Fruit fly (Drosophila melanogaster): ENCODE data around the gene CG5199.

The CG5199 gene

DNA sequence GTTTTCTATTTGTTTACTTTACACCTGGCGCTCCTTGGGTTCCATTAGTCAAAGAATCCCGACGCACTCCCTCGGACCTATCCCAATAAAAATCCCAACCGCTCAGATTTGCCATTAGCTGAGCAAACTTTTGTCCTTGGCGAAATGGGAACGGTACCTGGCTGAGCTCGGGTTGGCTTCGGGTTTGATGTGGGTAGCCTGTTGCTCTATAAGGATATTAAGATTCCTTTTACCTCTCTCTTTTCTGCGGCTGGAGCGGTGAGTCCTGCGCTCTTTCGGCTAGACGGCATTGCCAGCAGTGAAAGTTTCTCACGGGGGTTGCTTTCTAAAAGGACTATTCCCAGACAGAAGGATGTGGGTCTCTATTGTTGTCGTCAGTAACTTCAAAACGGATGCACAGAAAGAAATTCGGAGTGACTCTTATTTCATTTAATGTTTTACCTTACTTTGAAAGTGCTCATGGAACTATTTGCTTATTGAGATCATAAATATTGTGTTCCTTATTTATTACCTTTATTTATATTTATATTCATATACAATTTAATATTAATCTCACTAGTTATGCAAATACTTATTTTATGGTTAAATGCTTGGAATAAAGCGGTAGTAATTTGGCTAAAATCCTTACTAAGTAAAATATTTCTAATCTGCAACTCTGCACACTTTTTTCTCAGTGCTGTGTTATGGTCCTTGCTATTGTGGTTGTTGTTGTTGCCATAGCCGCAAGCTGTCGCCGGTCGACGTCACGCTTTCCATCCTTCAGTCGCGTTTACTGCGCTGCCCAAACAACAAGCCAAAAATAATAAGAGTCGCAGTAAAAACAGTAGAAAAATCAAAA lies 10.8 kb downstream of the CG5199 start, which contains the start of gene CG5910 (continued):
- TF ChIP-seq CG16863 (GFP tag; optimal IDR thresholded peaks at IDR 0.05): peak; percentile 8
- TF ChIP-seq CG6765 (GFP tag; optimal IDR thresholded peaks at IDR 0.05): peak; percentile 88
- no peak for TF ChIP-seq ato (GFP tag; IDR thresholded peaks at IDR 0.05; ENCODE audit: partially characterized antibody)
- peak; percentile 64 for TF ChIP-seq Med (GFP tag)
- TF ChIP-seq CG12236 (GFP tag; optimal IDR thresholded peaks at IDR 0.05): no peak
- TF ChIP-seq CG30020 (tag; optimal IDR thresholded peaks at IDR 0.05): peak; percentile 70
- no peak for TF ChIP-seq fd64A (GFP tag; optimal IDR thresholded peaks at IDR 0.05)
- TF ChIP-seq Nf-YB (GFP tag; optimal IDR thresholded peaks at IDR 0.05): peak; percentile 77
- TF ChIP-seq CG6272 (GFP tag; IDR thresholded peaks at IDR 0.05): peak; percentile 54; the same call in 1 of the 2 replicates
- peak; percentile 48 for TF ChIP-seq psq (GFP tag; optimal IDR thresholded peaks at IDR 0.05)
- TF ChIP-seq pnt (GFP tag; optimal IDR thresholded peaks at IDR 0.05): peak; percentile 43
- no peak for TF ChIP-seq CkIIα-i1 (GFP tag; IDR thresholded peaks at IDR 0.05)
- TF ChIP-seq Hr51 (GFP tag; optimal IDR thresholded peaks at IDR 0.05): peak; percentile 39 to 92
- peak; percentile 40 for TF ChIP-seq Hsf (GFP tag; optimal IDR thresholded peaks at IDR 0.05)
- no peak for TF ChIP-seq D (optimal IDR thresholded peaks at IDR 0.05)
- peak; percentile 92 for TF ChIP-seq D (GFP tag; optimal IDR thresholded peaks at IDR 0.05)
- TF ChIP-seq unpg (GFP tag; optimal IDR thresholded peaks at IDR 0.05): peak; percentile 90
- TF ChIP-seq nerfin-2 (GFP tag; IDR thresholded peaks at IDR 0.05; ENCODE audit: partially characterized antibody): no peak
- peak; percentile 95 for TF ChIP-seq CG10979 (tag; optimal IDR thresholded peaks at IDR 0.05)
- peak; percentile 78 for TF ChIP-seq ap (GFP tag; IDR thresholded peaks at IDR 0.05)
- no peak for TF ChIP-seq Hey (tag; optimal IDR thresholded peaks at IDR 0.05)
- TF ChIP-seq nerfin-1 (tag; optimal IDR thresholded peaks at IDR 0.05): peak; percentile 87
- peak; percentile 60 for TF ChIP-seq CG6654 (GFP tag; optimal IDR thresholded peaks at IDR 0.05)
- no peak for TF ChIP-seq unc-4 (GFP tag; IDR thresholded peaks at IDR 0.05; ENCODE audit: partially characterized antibody)
- no peak for TF ChIP-seq CG15073 (GFP tag; optimal IDR thresholded peaks at IDR 0.05)
- TF ChIP-seq Hr78 (GFP tag; optimal IDR thresholded peaks at IDR 0.05): no peak
- peak; percentile 74 for TF ChIP-seq Aef1 (GFP tag; IDR thresholded peaks at IDR 0.05)
- no peak for TF ChIP-seq stwl (tag; optimal IDR thresholded peaks at IDR 0.05)
- TF ChIP-seq Sry-δ (GFP tag; optimal IDR thresholded peaks at IDR 0.05): no peak
- TF ChIP-seq odd (GFP tag; optimal IDR thresholded peaks at IDR 0.05): peak; percentile 87
- TF ChIP-seq Mad (GFP tag; optimal IDR thresholded peaks at IDR 0.05): no peak
- no peak for TF ChIP-seq CG8478 (optimal IDR thresholded peaks at IDR 0.05)
- peak; percentile 86 for TF ChIP-seq Hr3 (GFP tag; optimal IDR thresholded peaks at IDR 0.05)
- TF ChIP-seq CG14710 (tag; optimal IDR thresholded peaks at IDR 0.05): peak; percentile 93
- TF ChIP-seq esg (GFP tag; conservative IDR thresholded peaks at IDR 0.05): peak; percentile 70
- peak; percentile 95 for TF ChIP-seq CG2712 (tag; optimal IDR thresholded peaks at IDR 0.05)
- TF ChIP-seq CG15269 (tag; optimal IDR thresholded peaks at IDR 0.05): peak; percentile 90
- peak; percentile 84 for TF ChIP-seq sisA (GFP tag; IDR thresholded peaks at IDR 0.05)
- peak; percentile 19 for TF ChIP-seq Antp (GFP tag; optimal IDR thresholded peaks at IDR 0.05)
- no peak for TF ChIP-seq CG11398 (GFP tag; optimal IDR thresholded peaks at IDR 0.05)
- TF ChIP-seq Stat92E (GFP tag; optimal IDR thresholded peaks at IDR 0.05): peak in 1 of 3 experiments; percentile 7
- peak; percentile 72 for TF ChIP-seq CG14441 (GFP tag; IDR thresholded peaks at IDR 0.05)
- TF ChIP-seq HLH4C (GFP tag; IDR thresholded peaks at IDR 0.05; ENCODE audit: partially characterized antibody): no peak
- peak; percentile 64; the same call in 2 of the 3 replicates for TF ChIP-seq Mrtf (GFP tag; IDR thresholded peaks at IDR 0.05)
- TF ChIP-seq slou (GFP tag; optimal IDR thresholded peaks at IDR 0.05): peak; percentile 78
- TF ChIP-seq Fer3 (tag; optimal IDR thresholded peaks at IDR 0.05): peak; percentile 84
- peak; percentile 75 for TF ChIP-seq CG8290 (GFP tag; optimal IDR thresholded peaks at IDR 0.05)
- TF ChIP-seq CG8290 (tag; optimal IDR thresholded peaks at IDR 0.05): no peak
- no peak for TF ChIP-seq NC2α (GFP tag; optimal IDR thresholded peaks at IDR 0.05)
